Worm (Caenorhabditis elegans): ENCODE measurements around the gene mdmh-35.

mdmh-35 gene

DNA sequence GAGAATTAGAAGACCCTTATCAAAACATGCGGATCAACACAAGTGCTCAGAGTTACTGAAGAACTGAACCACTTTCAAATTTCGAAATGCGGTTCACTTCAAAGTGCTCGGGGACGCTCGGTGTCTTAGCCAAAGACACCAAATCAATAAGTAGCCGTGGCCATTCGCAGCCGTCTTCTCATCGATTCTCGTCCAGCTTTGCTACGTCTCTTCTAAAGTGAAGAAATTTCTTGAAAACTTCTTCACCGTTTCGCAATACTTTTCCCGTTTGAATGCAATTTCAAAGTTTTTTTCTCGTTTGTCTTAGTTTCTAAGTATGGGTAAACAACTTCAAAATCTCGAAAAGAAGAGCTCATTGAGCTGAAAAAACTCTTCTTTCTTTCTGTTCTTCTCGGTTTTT is 29.4 kb upstream of the mdmh-35 start (continued):
- TF ChIP-seq fkh-8 (tag; optimal IDR thresholded peaks at IDR 0.05), result peak; percentile 8
- no peak for TF ChIP-seq lin-15B (tag; optimal IDR thresholded peaks at IDR 0.05)
- no peak for TF ChIP-seq Y116A8C.19 (tag; optimal IDR thresholded peaks at IDR 0.05; ENCODE audit: borderline replicate concordance)
- no peak for TF ChIP-seq nhr-12 (tag; optimal IDR thresholded peaks at IDR 0.05)
- TF ChIP-seq ceh-88 (GFP tag; IDR thresholded peaks at IDR 0.05), result no peak
- TF ChIP-seq ceh-8 (GFP tag; optimal IDR thresholded peaks at IDR 0.05), result no peak
- TF ChIP-seq ceh-63 (GFP tag; optimal IDR thresholded peaks at IDR 0.05), result no peak
- peak; percentile 29 for TF ChIP-seq fkh-10 (GFP tag; optimal IDR thresholded peaks at IDR 0.05)
- TF ChIP-seq lin-13 (GFP tag; optimal IDR thresholded peaks at IDR 0.05), result no peak
- TF ChIP-seq pax-3 (tag; optimal IDR thresholded peaks at IDR 0.05), result no peak
- TF ChIP-seq lin-14 (GFP tag; optimal IDR thresholded peaks at IDR 0.05), result peak; percentile 78
- TF ChIP-seq egl-13 (tag; optimal IDR thresholded peaks at IDR 0.05), result no peak
- TF ChIP-seq dsc-1 (tag; optimal IDR thresholded peaks at IDR 0.05), result no peak
- TF ChIP-seq aha-1 (tag; optimal IDR thresholded peaks at IDR 0.05), result no peak
- no peak for TF ChIP-seq aly-2 (tag; optimal IDR thresholded peaks at IDR 0.05)
- peak in 1 of 2 experiments; percentile 16 for TF ChIP-seq lin-35 (GFP tag; optimal IDR thresholded peaks at IDR 0.05)
- no peak for TF ChIP-seq lir-3 (tag; optimal IDR thresholded peaks at IDR 0.05; ENCODE audit: poor library complexity)
- TF ChIP-seq mef-2 (tag; optimal IDR thresholded peaks at IDR 0.05), result no peak
- TF ChIP-seq ceh-82 (tag; optimal IDR thresholded peaks at IDR 0.05), result peak; percentile 12 to 68 (median 22)
- TF ChIP-seq lin-39 (tag; optimal IDR thresholded peaks at IDR 0.05), result no peak
- no peak for TF ChIP-seq ets-5 (GFP tag; IDR thresholded peaks at IDR 0.05)

DNA sequence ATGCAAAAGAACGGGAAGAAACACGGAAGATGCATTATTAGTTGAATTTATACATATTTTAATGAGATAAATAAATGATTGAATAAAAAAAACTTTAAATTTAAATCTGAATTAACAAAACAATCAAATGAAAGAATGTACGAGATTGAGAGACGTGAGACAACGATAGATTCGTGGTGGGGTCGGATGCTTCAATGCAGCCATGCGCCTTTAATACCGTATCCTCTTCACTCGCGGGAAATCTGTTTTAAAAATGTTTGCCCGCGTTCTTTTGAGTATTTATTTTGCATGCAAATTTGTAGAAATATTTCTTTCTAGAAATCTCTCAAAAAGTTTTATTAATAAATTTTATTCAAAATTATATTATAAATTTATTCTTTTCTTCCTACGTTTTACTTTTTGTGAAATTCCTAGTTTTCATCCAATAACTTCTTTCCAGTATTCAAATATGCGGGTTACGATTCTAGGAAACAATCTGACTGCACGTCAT is 24.9 kb upstream of the mdmh-35 start, which contains the start of gene perm-1:
perm-1 (plus strand) TSS at position 440 of the 490 bp plus-strand sequence.
- TF ChIP-seq lsy-2 (tag; optimal IDR thresholded peaks at IDR 0.05), result peak in 1 of 2 experiments; percentile 46
- TF ChIP-seq swsn-7 (tag; optimal IDR thresholded peaks at IDR 0.05), result no peak
- no peak for TF ChIP-seq pqm-1 (tag; optimal IDR thresholded peaks at IDR 0.05)

DNA sequence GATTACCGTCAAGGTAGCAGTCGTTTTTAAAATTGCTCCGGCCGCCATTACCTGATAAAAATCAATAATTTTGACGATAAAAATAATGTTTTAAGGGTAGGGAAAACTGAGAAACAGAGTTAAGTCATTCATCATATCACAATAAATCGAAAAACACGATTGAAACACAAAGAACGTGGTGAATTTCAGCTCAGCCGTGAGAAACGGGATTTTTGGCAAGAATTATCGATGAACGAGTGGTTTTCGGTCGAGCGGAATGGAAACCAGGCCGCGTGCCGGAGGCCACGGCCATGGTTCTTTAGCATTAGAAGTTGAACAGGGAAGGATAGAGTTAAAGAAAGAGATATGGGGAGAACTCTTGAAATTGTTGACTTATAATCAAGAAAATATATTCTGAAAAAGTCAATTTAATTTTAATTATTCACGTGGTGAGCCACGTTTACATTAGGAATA is 23.8 kb upstream of the mdmh-35 start, which contains the start of the genes vha-4 and T01H3.5:
vha-4 (minus strand) TSS at position 51 of the 453 bp plus-strand sequence.
T01H3.5 (plus strand) TSS at position 351 of the 453 bp plus-strand sequence.
- peak in 1 of 2 experiments; percentile 5 for TF ChIP-seq lin-35 (GFP tag; optimal IDR thresholded peaks at IDR 0.05)
- no peak for TF ChIP-seq nhr-11 (tag; optimal IDR thresholded peaks at IDR 0.05)
- TF ChIP-seq snu-23 (GFP tag; optimal IDR thresholded peaks at IDR 0.05), result peak; percentile 6
- TF ChIP-seq irx-1 (tag; optimal IDR thresholded peaks at IDR 0.05), result no peak
- no peak for TF ChIP-seq nhr-76 (tag; optimal IDR thresholded peaks at IDR 0.05)
- TF ChIP-seq dpl-1 (GFP tag; optimal IDR thresholded peaks at IDR 0.05), result peak in 1 of 3 experiments; percentile 23
- peak in 1 of 2 experiments; percentile 21 for TF ChIP-seq lsy-2 (tag; optimal IDR thresholded peaks at IDR 0.05)

DNA sequence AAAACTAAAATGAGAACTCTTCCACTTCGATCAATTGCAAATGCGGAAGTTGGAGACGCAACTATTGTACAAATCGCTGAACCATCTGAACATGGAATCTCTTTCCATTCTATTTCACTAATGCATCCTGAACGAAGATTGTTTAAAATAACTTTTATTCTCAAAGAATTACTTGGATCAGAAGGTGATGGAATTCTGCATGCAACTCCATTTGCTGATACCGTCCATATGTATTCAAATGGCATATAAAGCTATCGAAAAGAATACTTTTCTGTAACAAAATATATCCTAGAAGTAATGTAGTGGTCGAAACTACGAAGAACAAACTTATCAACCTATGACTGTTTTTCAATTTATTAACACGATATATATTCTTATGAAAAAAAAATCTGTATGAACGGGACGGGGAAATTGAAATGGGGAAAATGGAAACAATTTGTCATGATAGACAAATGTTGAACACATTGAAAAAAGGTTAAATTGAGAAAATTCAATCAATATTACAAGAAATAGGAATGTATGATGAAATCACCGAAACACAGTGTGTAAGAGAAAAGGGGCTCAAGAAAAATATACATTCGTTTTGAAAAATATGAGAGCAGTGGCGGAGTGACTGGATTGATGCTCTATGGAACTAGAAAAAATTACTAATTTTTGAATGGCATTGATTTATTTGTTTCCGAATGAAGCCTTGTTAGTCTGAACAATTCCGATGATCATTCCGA is 22.4 kb upstream of the mdmh-35 start, which contains the start of gene T01H3.2:
T01H3.2 (minus strand) TSS at position 251 of the 725 bp plus-strand sequence.
- TF ChIP-seq unc-98 (GFP tag; IDR thresholded peaks at IDR 0.05) (no peak), snu-23 (GFP tag; optimal IDR thresholded peaks at IDR 0.05) (peak; percentile 2), fkh-4 (tag; optimal IDR thresholded peaks at IDR 0.05; ENCODE audit: borderline replicate concordance) (no peak), grh-1 (GFP tag; IDR thresholded peaks at IDR 0.05) (no peak), nhr-20 (tag; optimal IDR thresholded peaks at IDR 0.05) (no peak), sup-37 (GFP tag; optimal IDR thresholded peaks at IDR 0.05) (no peak), nhr-84 (tag; optimal IDR thresholded peaks at IDR 0.05) (no peak), efl-1 (optimal IDR thresholded peaks at IDR 0.05) (no peak), efl-1 (GFP tag; optimal IDR thresholded peaks at IDR 0.05 in 1 of 2) (peak in 1 of 2 experiments; percentile 86), vab-15 (tag; optimal IDR thresholded peaks at IDR 0.05) (no peak), nhr-28 (tag; optimal IDR thresholded peaks at IDR 0.05) (no peak), egl-27 (tag; optimal IDR thresholded peaks at IDR 0.05) (no peak), nhr-71 (tag; optimal IDR thresholded peaks at IDR 0.05) (peak; percentile 41), lin-39 (tag; optimal IDR thresholded peaks at IDR 0.05) (no peak), lir-3 (tag; optimal IDR thresholded peaks at IDR 0.05; ENCODE audit: poor library complexity) (no peak), rnt-1 (tag; optimal IDR thresholded peaks at IDR 0.05) (no peak), mep-1 (tag; optimal IDR thresholded peaks at IDR 0.05) (no peak)
